Fruit fly (Drosophila melanogaster) whole organism, embryonic: ENCODE measurements around the gene Pep.

Experiments
- ATbp ChIP-seq: fragments of 200-800 bp; sonication (Bioruptor generic); optimal IDR thresholded peaks from 2 replicates; lab custom pipeline; 2017; ENCODE audit warnings: missing biosample characterization, mild to moderate bottlenecking, missing genetic modification characterization, missing genetic modification reagents
- Asciz ChIP-seq: fragments of 200-800 bp; sonication (Bioruptor generic); optimal IDR thresholded peaks from 2 replicates; lab custom pipeline; 2017; ENCODE audit warnings: missing biosample characterization, mild to moderate bottlenecking, missing genetic modification characterization, missing genetic modification reagents
- B-H1 ChIP-seq: fragments of 200-800 bp; sonication (Bioruptor generic); IDR thresholded peaks from 3 replicates; pipeline ENCODE4 v1.3.6; 2022; ENCODE audit warnings: missing biosample characterization, missing genetic modification characterization
- B-H2 ChIP-seq: fragments of 200-800 bp; sonication (Bioruptor generic); optimal IDR thresholded peaks from 2 replicates; lab custom pipeline; 2018; ENCODE audit warnings: missing biosample characterization, mild to moderate bottlenecking, missing genetic modification characterization
- CG10543 ChIP-seq: fragments of 200-800 bp; sonication (Bioruptor generic); optimal IDR thresholded peaks from 3 replicates; lab custom pipeline; 2017; ENCODE audit warnings: missing biosample characterization, mild to moderate bottlenecking, missing genetic modification characterization, moderate library complexity
- CG12071 ChIP-seq: fragments of 200-800 bp; sonication (Bioruptor generic); optimal IDR thresholded peaks from 3 replicates; lab custom pipeline; 2018; ENCODE audit warnings: missing biosample characterization, mild to moderate bottlenecking, missing genetic modification characterization
- CG12104 ChIP-seq: fragments of 200-800 bp; sonication (Bioruptor generic); optimal IDR thresholded peaks from 3 replicates; lab custom pipeline; 2016; ENCODE audit warnings: missing biosample characterization, missing genetic modification characterization
- CG13296 ChIP-seq: fragments of 200-800 bp; sonication (Bioruptor generic); optimal IDR thresholded peaks from 3 replicates; lab custom pipeline; 2018; ENCODE audit warnings: missing biosample characterization, mild to moderate bottlenecking, missing genetic modification characterization
- CG14050 ChIP-seq: fragments of 200-800 bp; sonication (Bioruptor generic); IDR thresholded peaks from 3 replicates; pipeline ENCODE4 v1.3.6; 2022; ENCODE audit warnings: missing biosample characterization, missing genetic modification characterization
- CG2116 ChIP-seq: fragments of 200-800 bp; sonication (Bioruptor generic); optimal IDR thresholded peaks from 3 replicates; lab custom pipeline; 2018; ENCODE audit warnings: missing biosample characterization, mild to moderate bottlenecking, missing genetic modification characterization
- CG30020 ChIP-seq: fragments of 200-800 bp; optimal IDR thresholded peaks from 2 replicates; lab custom pipeline; 2019; ENCODE audit warnings: missing biosample characterization, mild to moderate bottlenecking, missing genetic modification characterization, moderate library complexity
- CG4282 ChIP-seq: fragments of 200-800 bp; sonication (Bioruptor generic); optimal IDR thresholded peaks from 2 replicates; lab custom pipeline; 2016; ENCODE audit warnings: missing biosample characterization, missing genetic modification characterization
- CG4404 ChIP-seq: fragments of 200-800 bp; sonication (Bioruptor generic); IDR thresholded peaks from 2 replicates; pipeline ENCODE4 v1.3.6; 2022; ENCODE audit warnings: missing biosample characterization, missing genetic modification characterization
- CG4617 ChIP-seq: fragments of 200-800 bp; sonication (Bioruptor generic); optimal IDR thresholded peaks from 3 replicates; lab custom pipeline; 2016; ENCODE audit warnings: missing biosample characterization, missing genetic modification characterization, borderline replicate concordance
- CG7271 ChIP-seq: fragments of 200-800 bp; sonication (Bioruptor generic); optimal IDR thresholded peaks from 2 replicates; lab custom pipeline; 2018; ENCODE audit warnings: missing biosample characterization, mild to moderate bottlenecking, missing genetic modification characterization, moderate library complexity
- CG7357 ChIP-seq: fragments of 200-800 bp; sonication (Bioruptor generic); IDR thresholded peaks from 3 replicates; pipeline ENCODE4 v1.3.6; 2022; ENCODE audit warnings: missing biosample characterization, missing genetic modification characterization
- CG7963 ChIP-seq: fragments of 200-800 bp; sonication (Bioruptor generic); IDR thresholded peaks from 3 replicates; pipeline ENCODE4 v1.3.6; 2022; ENCODE audit warnings: missing biosample characterization, missing genetic modification characterization; ENCODE audit not compliant: partially characterized antibody
- CG8281 ChIP-seq: fragments of 200-800 bp; sonication (Bioruptor generic); optimal IDR thresholded peaks from 2 replicates; lab custom pipeline; 2018; ENCODE audit warnings: missing biosample characterization, mild to moderate bottlenecking, missing genetic modification characterization, moderate library complexity
- CoRest ChIP-seq: fragments of 200-800 bp; sonication (Bioruptor generic); optimal IDR thresholded peaks from 3 replicates; lab custom pipeline; 2018; ENCODE audit warnings: missing biosample characterization, mild to moderate bottlenecking, missing genetic modification characterization, moderate library complexity
- D ChIP-seq, 2 experiments: fragments of 200-800 bp in 1 of 2; fragments of >200 bp in 1 of 2; sonication (Bioruptor generic) in 1 of 2; optimal IDR thresholded peaks; 2 replicates in 1 of 2; 3 replicates in 1 of 2; lab custom pipeline; 2017; ENCODE audit warnings: mild to moderate bottlenecking in 1 of 2, missing biosample characterization in 1 of 2, missing genetic modification characterization in 1 of 2, missing genetic modification reagents in 1 of 2
- Dbx ChIP-seq: fragments of 200-800 bp; sonication (Bioruptor generic); IDR thresholded peaks from 3 replicates; pipeline ENCODE4 v1.3.6; 2022; ENCODE audit warnings: missing biosample characterization, missing genetic modification characterization
- Ets97D ChIP-seq: fragments of 200-800 bp; sonication (Bioruptor generic); optimal IDR thresholded peaks from 3 replicates; lab custom pipeline; 2016; ENCODE audit warnings: missing biosample characterization, missing genetic modification characterization
- Hr51 ChIP-seq, 2 experiments: fragments of 200-800 bp; sonication (Bioruptor generic); optimal IDR thresholded peaks; 2 replicates in 1 of 2; 3 replicates in 1 of 2; lab custom pipeline; 2016 to 2018; ENCODE audit warnings: missing biosample characterization in 2 of 2, missing genetic modification characterization in 2 of 2, mild to moderate bottlenecking in 1 of 2, moderate library complexity in 1 of 2
- Lhr ChIP-seq: fragments of 200-800 bp; sonication (Bioruptor generic); optimal IDR thresholded peaks from 3 replicates; lab custom pipeline; 2017; ENCODE audit warnings: mild to moderate bottlenecking, missing biosample characterization, missing genetic modification reagents, missing genetic modification characterization
- NC2α ChIP-seq: fragments of 200-800 bp; sonication (Bioruptor generic); optimal IDR thresholded peaks from 2 replicates; lab custom pipeline; 2016; ENCODE audit warnings: missing biosample characterization, missing genetic modification characterization
- NK7.1 ChIP-seq: fragments of 200-800 bp; sonication (Bioruptor generic); optimal IDR thresholded peaks from 3 replicates; lab custom pipeline; 2016; ENCODE audit warnings: missing biosample characterization, missing genetic modification characterization
- Oaz ChIP-seq: fragments of 200-800 bp; sonication (Bioruptor generic); IDR thresholded peaks from 2 replicates; pipeline ENCODE4 v1.3.6; 2022; ENCODE audit warnings: missing biosample characterization, missing genetic modification characterization
- Optix ChIP-seq: fragments of 200-800 bp; sonication (Bioruptor generic); IDR thresholded peaks from 3 replicates; pipeline ENCODE4 v1.3.6; 2022; ENCODE audit warnings: missing biosample characterization, missing genetic modification characterization
- Ptx1 ChIP-seq: fragments of 200-800 bp; sonication (Bioruptor generic); IDR thresholded peaks from 2 replicates; pipeline ENCODE4 v1.3.6; 2022; ENCODE audit warnings: missing biosample characterization, missing genetic modification characterization
- Scr ChIP-seq: fragments of 200-800 bp; sonication (Bioruptor generic); IDR thresholded peaks from 2 replicates; pipeline ENCODE4 v1.3.6; 2022; ENCODE audit warnings: missing biosample characterization, missing genetic modification characterization; ENCODE audit not compliant: partially characterized antibody
- Xrp1 ChIP-seq: fragments of 200-800 bp; sonication (Bioruptor generic); IDR thresholded peaks from 2 replicates; pipeline ENCODE4 v1.3.6; 2022; ENCODE audit warnings: missing biosample characterization, missing genetic modification characterization
- abd-A ChIP-seq: fragments of 200-800 bp; sonication (Bioruptor generic); optimal IDR thresholded peaks from 3 replicates; lab custom pipeline; 2019; ENCODE audit warnings: missing biosample characterization, mild to moderate bottlenecking, missing genetic modification characterization, moderate library complexity
- bigmax ChIP-seq: fragments of 200-800 bp; sonication (Bioruptor generic); optimal IDR thresholded peaks from 2 replicates; lab custom pipeline; 2018; ENCODE audit warnings: missing biosample characterization, mild to moderate bottlenecking, missing genetic modification characterization
- crol ChIP-seq: fragments of 200-800 bp; sonication (Bioruptor generic); IDR thresholded peaks from 2 replicates; pipeline ENCODE4 v1.3.6; 2022; ENCODE audit warnings: missing biosample characterization, missing genetic modification characterization
- esg ChIP-seq: fragments of 200-800 bp; sonication (Bioruptor generic); conservative IDR thresholded peaks from 2 replicates; pipeline ENCODE4 v1.3.6; 2022; ENCODE audit warnings: missing biosample characterization, missing genetic modification characterization
- fru ChIP-seq: fragments of >200 bp; optimal IDR thresholded peaks from 2 replicates; lab custom pipeline; 2017
- gsb ChIP-seq: fragments of 200-800 bp; sonication (Bioruptor generic); IDR thresholded peaks from 2 replicates; pipeline ENCODE4 v1.3.6; 2022; ENCODE audit warnings: missing biosample characterization, missing genetic modification characterization
- hb ChIP-seq: fragments of 200-800 bp; sonication (Bioruptor generic); IDR thresholded peaks from 3 replicates; pipeline ENCODE4 v1.3.6; 2022; ENCODE audit warnings: missing biosample characterization, missing genetic modification characterization; ENCODE audit not compliant: partially characterized antibody
- hkb ChIP-seq, 2 experiments: fragments of 200-800 bp in 1 of 2; fragments of >200 bp in 1 of 2; sonication (Bioruptor generic) in 1 of 2; IDR thresholded peaks in 1 of 2; optimal IDR thresholded peaks in 1 of 2; 2 replicates each; pipeline versions ENCODE4 v1.3.6 to Lab custom; 2017 to 2022; ENCODE audit warnings: missing biosample characterization in 1 of 2, missing genetic modification characterization in 1 of 2
- kah ChIP-seq: fragments of 200-800 bp; sonication (Bioruptor generic); optimal IDR thresholded peaks from 2 replicates; lab custom pipeline; 2018; ENCODE audit warnings: missing biosample characterization, mild to moderate bottlenecking, missing genetic modification characterization
- odd ChIP-seq: fragments of 200-800 bp; sonication (Bioruptor generic); optimal IDR thresholded peaks from 2 replicates; lab custom pipeline; 2017; ENCODE audit warnings: missing biosample characterization, mild to moderate bottlenecking, missing genetic modification characterization
- pan ChIP-seq, 4 experiments: fragments of >200 bp in 3 of 4; fragments of 200-800 bp in 1 of 4; sonication (Bioruptor generic) in 1 of 4; optimal IDR thresholded peaks in 3 of 4; IDR thresholded peaks in 1 of 4; 2 replicates each; pipeline versions ENCODE4 v1.3.6 to Lab custom; 2017 to 2022; ENCODE audit warnings: missing biosample characterization in 2 of 4, missing genetic modification characterization in 2 of 4, mixed read lengths in 1 of 4
- salm ChIP-seq: fragments of 200-800 bp; sonication (Bioruptor generic); optimal IDR thresholded peaks from 2 replicates; lab custom pipeline; 2018; ENCODE audit warnings: missing biosample characterization, mild to moderate bottlenecking, missing genetic modification characterization
- schlank ChIP-seq: fragments of 200-800 bp; sonication (Bioruptor generic); optimal IDR thresholded peaks from 2 replicates; lab custom pipeline; 2018; ENCODE audit warnings: missing biosample characterization, mild to moderate bottlenecking, missing genetic modification characterization
- sens ChIP-seq: fragments of 200-800 bp; sonication (Bioruptor generic); peaks from one replicate; lab custom pipeline; 2016; ENCODE audit warnings: missing biosample characterization, missing genetic modification characterization
- sqz ChIP-seq: fragments of 200-800 bp; sonication (Bioruptor generic); optimal IDR thresholded peaks from 3 replicates; lab custom pipeline; 2018; ENCODE audit warnings: missing biosample characterization, mild to moderate bottlenecking, missing genetic modification characterization
- zfh2 ChIP-seq: fragments of 200-800 bp; sonication (Bioruptor generic); optimal IDR thresholded peaks from 2 replicates; lab custom pipeline; 2016; ENCODE audit warnings: missing biosample characterization, missing genetic modification characterization

Pep gene

DNA sequence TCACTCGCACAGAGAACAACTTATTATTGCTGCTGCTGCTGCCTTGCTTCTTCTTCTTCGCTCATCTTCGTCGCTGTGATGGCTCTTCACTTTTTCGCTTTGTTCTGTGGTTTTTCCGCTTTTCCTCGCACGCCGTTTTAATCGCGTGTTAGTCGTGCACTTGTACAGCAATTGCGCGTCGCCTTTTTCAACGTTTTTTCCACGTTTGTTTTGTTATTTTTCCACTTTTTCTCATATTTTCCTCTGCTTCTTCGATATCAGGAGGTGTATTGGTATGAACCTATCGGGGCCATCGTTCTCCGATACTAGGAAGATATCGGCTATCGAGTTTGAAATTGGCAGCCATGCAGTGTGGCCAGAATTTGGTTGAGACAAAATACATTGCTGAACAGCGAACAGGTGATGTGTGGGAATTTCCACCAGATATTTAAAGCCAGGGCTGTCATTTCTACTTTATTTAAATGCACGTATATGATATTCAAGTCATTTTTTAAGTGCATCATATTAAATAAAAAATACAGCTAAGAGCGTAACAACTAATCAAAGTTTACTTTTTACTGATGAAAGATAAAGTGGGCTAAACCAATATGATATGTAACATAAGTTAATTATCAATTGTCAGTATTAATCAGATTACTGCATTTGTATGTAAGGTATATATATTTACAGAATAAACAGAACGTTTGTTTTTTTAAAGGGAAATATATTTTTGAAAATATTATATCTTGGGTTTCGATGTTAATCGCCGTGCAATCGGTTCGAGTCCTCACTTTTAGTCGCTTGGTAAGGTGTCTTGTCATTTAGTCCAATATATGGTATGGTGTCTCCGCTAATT, 24.3 kb upstream of the Pep start, which contains the start of gene Crtc (continued):
- no peak for TF ChIP-seq CG7271 (tag; lab: Kevin White, UChicago)
- TF ChIP-seq Hr51 (GFP tag; optimal IDR thresholded peaks at IDR 0.05; lab: Kevin White, UChicago), result no peak
- TF ChIP-seq CG4617 (GFP tag; lab: Kevin White, UChicago), result peak; percentile 90
- no peak for TF ChIP-seq esg (GFP tag; lab: Robert Waterston, UW)
- TF ChIP-seq bigmax (GFP tag; lab: Kevin White, UChicago), result no peak
- TF ChIP-seq Asciz, result no peak
- TF ChIP-seq Lhr (GFP tag; lab: Kevin White, UChicago), result peak; percentile 59
- no peak for TF ChIP-seq Oaz
- TF ChIP-seq CG14050 (GFP tag; lab: Robert Waterston, UW), result no peak
- peak; percentile 63 for TF ChIP-seq D (optimal IDR thresholded peaks at IDR 0.05; lab: Kevin White, UChicago)
- no peak for TF ChIP-seq D (GFP tag; optimal IDR thresholded peaks at IDR 0.05; lab: Kevin White, UChicago)
- peak; percentile 41; the same call in 1 of the 2 replicates for TF ChIP-seq Xrp1
- TF ChIP-seq sens, result peak; percentile 79
- no peak for TF ChIP-seq B-H2 (GFP tag; lab: Kevin White, UChicago)
- TF ChIP-seq CG4282 (GFP tag; lab: Kevin White, UChicago), result no peak
- TF ChIP-seq Optix (GFP tag; lab: Robert Waterston, UW), result no peak
- peak; percentile 65 for TF ChIP-seq Ets97D (GFP tag; lab: Kevin White, UChicago)
- TF ChIP-seq CG12071 (GFP tag; lab: Kevin White, UChicago), result peak; percentile 10
- TF ChIP-seq CG7357 (GFP tag; lab: Robert Waterston, UW), result no peak
- TF ChIP-seq CG8281 (tag; lab: Kevin White, UChicago), result no peak
- TF ChIP-seq Dbx (GFP tag; lab: Robert Waterston, UW), result no peak
- TF ChIP-seq hb (GFP tag; lab: Robert Waterston, UW), result peak; percentile 63; the same call in 2 of the 3 replicates
- no peak for TF ChIP-seq B-H1 (GFP tag; lab: Robert Waterston, UW)
- TF ChIP-seq CG4404, result no peak
- TF ChIP-seq Ptx1, result peak; percentile 29; the same call in 1 of the 2 replicates
- TF ChIP-seq salm, result no peak
- peak; percentile 67; the same call in 2 of the 3 replicates for TF ChIP-seq CG7963 (GFP tag; lab: Robert Waterston, UW)
- TF ChIP-seq abd-A (tag; lab: Kevin White, UChicago), result no peak
- TF ChIP-seq CG30020, result no peak
- TF ChIP-seq zfh2 (GFP tag; lab: Kevin White, UChicago), result peak; percentile 24
- no peak for TF ChIP-seq fru (lab: Kevin White, UChicago)
- peak; percentile 64 for TF ChIP-seq Scr (GFP tag; lab: Robert Waterston, UW)
- no peak for TF ChIP-seq odd (GFP tag; lab: Kevin White, UChicago)
- peak; percentile 78 for TF ChIP-seq CG2116 (GFP tag; lab: Kevin White, UChicago)
- no peak for TF ChIP-seq CG10543 (GFP tag; lab: Kevin White, UChicago)
- no peak for TF ChIP-seq crol (GFP tag; lab: Robert Waterston, UW)
- no peak for TF ChIP-seq NK7.1 (GFP tag; lab: Kevin White, UChicago)
- no peak for TF ChIP-seq CG13296 (GFP tag; lab: Kevin White, UChicago)
- no peak for TF ChIP-seq NC2α
- TF ChIP-seq hkb (optimal IDR thresholded peaks at IDR 0.05; lab: Kevin White, UChicago), result no peak
- no peak for TF ChIP-seq hkb (GFP tag; IDR thresholded peaks at IDR 0.05; lab: Robert Waterston, UW)
- peak; percentile 38 for TF ChIP-seq CoRest (tag; lab: Kevin White, UChicago)
- no peak for TF ChIP-seq kah (GFP tag; lab: Kevin White, UChicago)
- no peak for TF ChIP-seq sqz (GFP tag; lab: Kevin White, UChicago)
- TF ChIP-seq pan (optimal IDR thresholded peaks at IDR 0.05; lab: Kevin White, UChicago), result no peak
- peak in 1 of 2 experiments; percentile 40 for TF ChIP-seq pan (GFP tag; optimal IDR thresholded peaks at IDR 0.05 in 1 of 2, IDR thresholded peaks at IDR 0.05 in 1 of 2)
- no peak for TF ChIP-seq CG12104 (GFP tag; lab: Kevin White, UChicago)
- no peak for TF ChIP-seq schlank (tag; lab: Kevin White, UChicago)
- TF ChIP-seq gsb, result no peak
- TF ChIP-seq ATbp (GFP tag; lab: Kevin White, UChicago), result no peak
